Worm (Caenorhabditis elegans) whole organism, L4/young adult: Measurements from ENCODE around the gene ZC449.4.

Experiments used
- W03F9.2 ChIP-seq: fragments of 150-350 bp; optimal IDR thresholded peaks from 2 replicates; lab custom pipeline; 2014; ENCODE audit warnings: missing biosample characterization, missing genetic modification characterization
- dao-5 ChIP-seq: sonication (generic microtip); optimal IDR thresholded peaks from 2 replicates; lab custom pipeline; 2016; ENCODE audit warnings: missing genotype, missing genetic modification characterization, moderate library complexity, missing compliant biosample characterization
- him-1 ChIP-seq: sonication (generic microtip); optimal IDR thresholded peaks from 2 replicates; lab custom pipeline; 2016; ENCODE audit warnings: missing genotype, missing genetic modification reagents, missing genetic modification characterization, missing compliant biosample characterization

DNA sequence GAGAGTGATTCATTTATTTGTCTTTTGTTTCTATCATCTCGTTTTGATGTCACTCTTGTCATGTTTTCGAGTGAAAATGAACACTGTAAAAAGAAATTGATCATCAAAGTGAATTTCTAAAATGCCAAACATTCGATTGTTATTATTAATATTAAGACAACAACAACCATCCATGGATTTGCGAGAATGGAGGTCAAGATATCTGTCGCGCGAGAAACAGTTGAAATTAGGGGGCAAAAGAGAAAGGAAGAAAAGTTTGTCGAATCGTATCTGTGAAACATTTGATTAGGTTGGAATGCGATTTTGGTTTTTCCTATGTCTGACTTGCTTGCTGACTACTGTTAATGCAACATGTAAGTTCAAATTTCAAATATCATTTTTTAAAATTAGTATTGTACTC lies 12.8 kb downstream of the ZC449.4 start, which contains the start of gene ZC449.2:
- TF ChIP-seq dao-5 (tag; lab: Kevin White, UChicago) (no peak), W03F9.2 (tag; lab: Kevin White, UChicago) (no peak), him-1 (tag; lab: Kevin White, UChicago) (no peak)
